Fruit fly (Drosophila melanogaster): ENCODE data around the gene Ant2.

The Ant2 gene

DNA sequence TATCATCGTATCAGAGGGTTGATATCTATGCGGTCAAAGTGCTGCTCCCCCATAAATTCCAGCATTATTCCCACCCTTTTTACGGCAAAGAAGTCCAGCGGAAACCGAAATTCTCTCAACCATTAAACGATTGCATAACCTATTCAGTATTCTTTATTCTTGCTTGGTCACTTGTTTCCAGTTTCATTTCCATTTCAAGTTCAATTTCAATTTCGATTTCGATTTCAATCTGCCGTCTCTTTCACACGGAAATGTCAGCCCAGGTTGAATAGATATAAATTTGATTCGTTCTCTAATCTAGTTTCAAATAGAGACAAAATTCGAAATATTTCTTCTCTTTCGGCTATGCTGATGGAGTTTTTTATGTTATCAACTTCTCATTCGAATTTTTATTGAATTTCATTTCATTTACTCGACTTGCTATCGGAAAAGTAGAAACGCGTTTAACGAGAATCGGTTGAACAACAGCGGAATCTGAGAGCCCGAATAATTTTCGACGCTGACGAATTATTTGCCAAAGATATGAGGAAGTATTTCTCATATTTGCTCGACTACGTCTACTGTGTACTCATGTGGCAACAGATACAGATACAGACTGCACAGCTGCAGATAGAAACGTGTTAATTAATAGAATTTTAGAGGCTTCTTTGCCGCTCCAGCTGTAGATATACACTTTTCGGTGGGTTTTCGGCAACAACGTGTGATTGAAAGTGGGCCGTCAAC is 53.8 kb downstream of the Ant2 start:
- TF ChIP-seq ttk (optimal IDR thresholded peaks at IDR 0.05) (no peak), Sin3A (optimal IDR thresholded peaks at IDR 0.05) (no peak), Myc (optimal IDR thresholded peaks at IDR 0.05) (no peak), h (optimal IDR thresholded peaks at IDR 0.05) (no peak), insv (optimal IDR thresholded peaks at IDR 0.05) (no peak), psq (optimal IDR thresholded peaks at IDR 0.05) (no peak)

DNA sequence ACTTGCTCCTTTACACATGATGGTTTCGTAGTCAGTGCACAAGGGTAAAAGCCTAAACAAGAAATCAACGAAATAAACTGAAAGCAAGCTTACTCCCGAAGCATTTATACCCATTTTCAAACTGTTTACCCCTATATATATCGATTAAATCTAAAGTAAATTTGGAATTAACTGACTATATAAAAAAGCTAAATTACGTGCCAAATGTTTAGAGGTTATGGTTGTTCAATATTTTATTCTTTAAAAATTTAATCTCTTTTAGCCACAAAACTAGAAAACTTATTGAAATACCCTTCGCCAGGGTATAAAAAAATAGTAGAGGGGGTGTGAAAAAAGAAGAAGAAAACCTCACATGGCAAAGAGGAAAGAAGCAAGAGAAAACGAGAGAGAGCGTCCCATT is 54.9 kb downstream of the Ant2 start:
- TF ChIP-seq ttk (optimal IDR thresholded peaks at IDR 0.05): no peak
- no peak for TF ChIP-seq h (optimal IDR thresholded peaks at IDR 0.05)
- TF ChIP-seq psq (optimal IDR thresholded peaks at IDR 0.05): no peak
- no peak for TF ChIP-seq Myc (optimal IDR thresholded peaks at IDR 0.05)
- TF ChIP-seq insv (optimal IDR thresholded peaks at IDR 0.05): no peak
- TF ChIP-seq Sin3A (optimal IDR thresholded peaks at IDR 0.05): no peak

DNA sequence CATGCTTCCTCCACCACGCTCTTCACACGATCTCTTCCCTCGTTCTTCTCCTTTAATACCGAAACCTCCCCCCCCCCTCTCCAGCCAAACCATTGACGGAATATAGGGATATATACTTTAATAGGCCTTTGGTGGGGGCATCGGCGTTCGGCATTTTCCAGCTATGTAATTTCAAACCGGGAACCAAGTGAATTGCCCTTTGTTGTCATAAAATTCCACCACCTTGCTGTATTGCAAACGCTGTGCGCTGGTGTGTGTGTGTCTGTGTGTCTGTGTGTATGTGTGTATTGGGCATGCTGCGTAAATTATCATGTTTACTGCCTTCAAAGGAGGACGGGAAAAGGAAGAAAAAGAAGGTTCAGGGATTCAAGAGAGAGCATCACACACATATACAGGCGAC is 55.4 kb downstream of the Ant2 start:
- no peak for TF ChIP-seq h (optimal IDR thresholded peaks at IDR 0.05)
- TF ChIP-seq psq (optimal IDR thresholded peaks at IDR 0.05): no peak
- TF ChIP-seq insv (optimal IDR thresholded peaks at IDR 0.05): no peak
- no peak for TF ChIP-seq Sin3A (optimal IDR thresholded peaks at IDR 0.05)
- no peak for TF ChIP-seq ttk (optimal IDR thresholded peaks at IDR 0.05)
- TF ChIP-seq Myc (optimal IDR thresholded peaks at IDR 0.05): no peak

DNA sequence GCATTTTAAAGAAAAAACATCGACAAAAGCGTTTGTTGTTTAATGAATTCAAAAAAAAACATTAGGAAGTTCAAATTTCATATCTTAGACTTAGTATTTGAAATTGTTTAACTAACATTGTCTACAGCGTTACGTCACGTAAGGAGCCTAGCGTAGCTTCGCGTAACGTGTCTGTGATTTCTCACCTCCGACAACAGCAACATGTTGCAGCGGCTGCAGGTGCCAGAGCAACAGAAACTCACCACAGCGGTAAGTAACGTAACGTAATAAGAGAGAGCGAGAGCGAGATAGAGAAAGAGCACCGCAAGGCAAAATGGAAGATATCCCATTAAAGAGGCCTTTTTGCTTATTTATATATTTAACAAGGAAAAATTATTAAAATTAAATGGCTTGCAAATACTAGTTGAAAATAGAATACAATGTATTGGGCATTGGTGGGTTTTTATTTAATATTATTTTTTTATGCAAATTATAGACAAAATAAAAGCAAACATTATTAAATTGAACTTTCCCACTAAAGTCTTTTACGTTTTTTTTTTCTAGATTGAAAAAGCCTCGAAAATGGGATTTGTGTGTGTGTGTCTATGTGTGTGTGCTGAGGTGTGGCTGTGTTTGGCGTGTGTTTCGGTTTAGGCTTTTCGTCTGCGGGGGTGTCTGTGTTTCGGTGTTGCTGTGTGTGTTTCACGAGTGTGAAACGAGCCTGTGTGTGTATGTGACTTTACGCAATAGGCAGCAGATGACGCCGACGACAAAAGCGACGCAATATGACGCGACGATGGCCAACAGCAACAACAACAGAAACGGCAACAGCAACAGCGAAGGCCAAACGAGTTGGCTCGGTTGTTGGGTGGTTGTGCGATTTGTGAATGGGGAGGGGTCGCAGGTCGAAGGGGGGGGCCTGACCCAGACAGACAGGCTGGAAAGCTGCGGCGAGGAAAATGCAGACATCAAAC is 56.5 kb downstream of the Ant2 start:
- TF ChIP-seq insv (optimal IDR thresholded peaks at IDR 0.05): no peak
- TF ChIP-seq h (optimal IDR thresholded peaks at IDR 0.05): no peak
- no peak for TF ChIP-seq Myc (optimal IDR thresholded peaks at IDR 0.05)
- TF ChIP-seq ttk (optimal IDR thresholded peaks at IDR 0.05): no peak
- no peak for TF ChIP-seq psq (optimal IDR thresholded peaks at IDR 0.05)
- no peak for TF ChIP-seq Sin3A (optimal IDR thresholded peaks at IDR 0.05)

DNA sequence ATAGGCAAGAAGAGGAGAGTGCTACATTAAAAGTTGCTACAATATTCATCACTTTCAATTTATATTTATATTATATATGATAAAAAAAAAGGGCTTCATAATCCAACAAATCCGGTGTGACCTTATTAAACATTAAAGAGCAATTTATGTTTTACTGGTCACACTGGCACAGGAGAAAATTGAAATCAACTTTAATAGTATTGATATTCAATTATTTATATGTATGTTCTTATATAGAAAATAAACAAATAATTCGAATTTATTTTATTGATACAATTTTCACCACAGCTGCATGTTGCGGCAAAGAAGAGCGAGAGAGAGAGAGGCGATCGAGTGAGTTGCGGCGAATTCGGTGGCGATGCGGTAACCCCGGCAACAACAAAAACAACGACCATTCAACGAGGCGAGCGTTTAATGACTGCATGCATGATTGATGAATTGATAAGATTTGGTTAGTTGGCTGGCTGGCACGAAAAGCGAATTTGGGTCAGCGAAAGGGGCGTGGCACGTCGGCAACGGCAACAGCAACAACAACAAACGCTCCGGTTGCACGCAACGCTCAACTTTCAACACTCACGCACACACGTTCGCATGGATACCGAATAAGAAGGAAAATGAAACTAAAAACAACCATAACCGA is 57.4 kb downstream of the Ant2 start:
- TF ChIP-seq psq (optimal IDR thresholded peaks at IDR 0.05): no peak
- no peak for TF ChIP-seq h (optimal IDR thresholded peaks at IDR 0.05)
- no peak for TF ChIP-seq insv (optimal IDR thresholded peaks at IDR 0.05)
- no peak for TF ChIP-seq Myc (optimal IDR thresholded peaks at IDR 0.05)
- TF ChIP-seq Sin3A (optimal IDR thresholded peaks at IDR 0.05): no peak
- no peak for TF ChIP-seq ttk (optimal IDR thresholded peaks at IDR 0.05)

Measured in Kc167 (cell line).